Fruit fly (Drosophila melanogaster): Measurements from ENCODE around the gene CG12746.

- TF ChIP-seq br (optimal IDR thresholded peaks at IDR 0.05) (no peak), CG12236 (GFP tag; optimal IDR thresholded peaks at IDR 0.05) (no peak), CG32532 (GFP tag; IDR thresholded peaks at IDR 0.05) (no peak), aop (GFP tag; IDR thresholded peaks at IDR 0.05) (no peak), sd (tag; optimal IDR thresholded peaks at IDR 0.05) (no peak), CG7839 (tag; optimal IDR thresholded peaks at IDR 0.05) (no peak), CG17802 (tag; optimal IDR thresholded peaks at IDR 0.05) (no peak), CG8765 (GFP tag; IDR thresholded peaks at IDR 0.05) (no peak), Dfd (GFP tag; optimal IDR thresholded peaks at IDR 0.05) (no peak), psq (GFP tag; optimal IDR thresholded peaks at IDR 0.05) (no peak), tx (GFP tag; optimal IDR thresholded peaks at IDR 0.05) (peak; percentile 14), CG4424 (GFP tag; optimal IDR thresholded peaks at IDR 0.05) (no peak), nmo (GFP tag; optimal IDR thresholded peaks at IDR 0.05) (peak; percentile 34), CG11456 (GFP tag; IDR thresholded peaks at IDR 0.05) (no peak)
Measured at dm6 chr3R:5564775-5565190, at the start of gene CG12746, which contains the start of gene CG14671.

Data from whole organism, embryonic.